Worm (Caenorhabditis elegans) whole organism, dauer: ENCODE measurements around the gene T02G5.7.

Source experiments
- unc-62 ChIP-seq: sonication (generic microtip); optimal IDR thresholded peaks from 2 replicates; lab custom pipeline; 2017; ENCODE audit warnings: missing biosample characterization, missing genetic modification reagents, missing genetic modification characterization

T02G5.7 gene

ce11 chrII:7103111-7103510 is 27.7 kb downstream of the T02G5.7 start:
- no peak for TF ChIP-seq unc-62 (GFP tag; lab: Kevin White, UChicago)

ce11 chrII:7104794-7105613 is 29.6 kb downstream of the T02G5.7 start, which contains the start of the genes farl-11 and rpl-33:
Gene farl-11 (minus strand): TSS chrII:7105035.
Gene rpl-33 (plus strand): TSS chrII:7105563.
- TF ChIP-seq unc-62 (GFP tag; lab: Kevin White, UChicago), result no peak

- no peak for TF ChIP-seq unc-62 (GFP tag; lab: Kevin White, UChicago)
Measured at ce11 chrII:7106313-7106712, 30.9 kb downstream of the T02G5.7 start.

- no peak for TF ChIP-seq unc-62 (GFP tag; lab: Kevin White, UChicago)
Measured at ce11 chrII:7109956-7110355, 34.5 kb downstream of the T02G5.7 start, which contains the start of gene F10E7.9. Gene F10E7.9 (minus strand): TSS chrII:7110056.

- TF ChIP-seq unc-62 (GFP tag; lab: Kevin White, UChicago), result no peak
Measured at ce11 chrII:7111012-7111656, 35.7 kb downstream of the T02G5.7 start.

- TF ChIP-seq unc-62 (GFP tag; lab: Kevin White, UChicago), result no peak
Measured at ce11 chrII:7111657-7112049, 36.2 kb downstream of the T02G5.7 start, which contains the start of gene F10E7.5. Gene F10E7.5 (plus strand): TSS chrII:7111978.

ce11 chrII:7112780-7113179 is 37.4 kb downstream of the T02G5.7 start, which contains the start of gene F10E7.6:
Gene F10E7.6 (plus strand): TSS chrII:7113080.
- no peak for TF ChIP-seq unc-62 (GFP tag; lab: Kevin White, UChicago)

ce11 chrII:7115638-7116037 is 40.2 kb downstream of the T02G5.7 start, which contains the start of gene cutl-5:
Gene cutl-5 (minus strand): TSS chrII:7115906.
- no peak for TF ChIP-seq unc-62 (GFP tag; lab: Kevin White, UChicago)

- no peak for TF ChIP-seq unc-62 (GFP tag; lab: Kevin White, UChicago)
Measured at ce11 chrII:7116350-7116749, 40.9 kb downstream of the T02G5.7 start, which contains the start of gene spon-1. Gene spon-1 (plus strand): TSS chrII:7116557.

- no peak for TF ChIP-seq unc-62 (GFP tag; lab: Kevin White, UChicago)
Measured at ce11 chrII:7119525-7119924, 44.1 kb downstream of the T02G5.7 start.

- TF ChIP-seq unc-62 (GFP tag; lab: Kevin White, UChicago), result no peak
Measured at ce11 chrII:7121762-7122292, 46.4 kb downstream of the T02G5.7 start, which contains the start of gene F10E7.2. Gene F10E7.2 (plus strand): TSS chrII:7122242.

ce11 chrII:7122661-7123418 is 47.4 kb downstream of the T02G5.7 start, which contains the start of gene F10E7.11:
Gene F10E7.11 (minus strand): TSS chrII:7122892.
- TF ChIP-seq unc-62 (GFP tag; lab: Kevin White, UChicago), result no peak

- TF ChIP-seq unc-62 (GFP tag; lab: Kevin White, UChicago), result no peak
Measured at ce11 chrII:7126457-7126856, 51.0 kb downstream of the T02G5.7 start, which contains the start of gene F10E7.1. Gene F10E7.1 (plus strand): TSS chrII:7126757.
